Fruit fly (Drosophila melanogaster): ENCODE measurements around the gene CG13707.
A peak's percentile ranks its signal among the peaks of the same experiment; 100 is the strongest.

CG13707 gene

dm6 chr3L:4824356-4825138, 15.4 kb downstream of the CG13707 start:
- TF ChIP-seq CG17801 (GFP tag; optimal IDR thresholded peaks at IDR 0.05; ENCODE audit: partially characterized antibody), result peak; percentile 88

- no peak for TF ChIP-seq CG17801 (GFP tag; optimal IDR thresholded peaks at IDR 0.05; ENCODE audit: partially characterized antibody)
These were observed 25.7 kb downstream of the CG13707 start for dm6 chr3L:4814184-4814583.

dm6 chr3L:4807306-4807705, 32.6 kb downstream of the CG13707 start, which contains the start of gene CG18808:
TSS of gene CG18808 (minus strand) at chr3L:4807406.
- TF ChIP-seq CG17801 (GFP tag; optimal IDR thresholded peaks at IDR 0.05; ENCODE audit: partially characterized antibody), result no peak

dm6 chr3L:4805751-4806150, 34.2 kb downstream of the CG13707 start:
- TF ChIP-seq CG17801 (GFP tag; optimal IDR thresholded peaks at IDR 0.05; ENCODE audit: partially characterized antibody), result no peak

dm6 chr3L:4805174-4805573, 34.7 kb downstream of the CG13707 start, which contains the start of gene CG7509:
TSS of gene CG7509 (minus strand) at chr3L:4805274.
- no peak for TF ChIP-seq CG17801 (GFP tag; optimal IDR thresholded peaks at IDR 0.05; ENCODE audit: partially characterized antibody)

dm6 chr3L:4800641-4801040, 39.3 kb downstream of the CG13707 start:
- TF ChIP-seq CG17801 (GFP tag; optimal IDR thresholded peaks at IDR 0.05; ENCODE audit: partially characterized antibody), result no peak
